Fruit fly (Drosophila melanogaster) whole organism, embryonic: ENCODE measurements around the gene Sf3a2.

Source experiments
- CG12104 ChIP-seq: fragments of 200-800 bp; sonication (Bioruptor generic); optimal IDR thresholded peaks from 3 replicates; lab custom pipeline; 2016; ENCODE audit warnings: missing biosample characterization, missing genetic modification characterization
- CG14014 ChIP-seq: fragments of 200-800 bp; sonication (Bioruptor generic); IDR thresholded peaks from 2 replicates; pipeline ENCODE4 v1.3.6; 2022; ENCODE audit warnings: missing biosample characterization, missing genetic modification characterization
- CG16779 ChIP-seq: fragments of 200-800 bp; sonication (Bioruptor generic); IDR thresholded peaks from 2 replicates; pipeline ENCODE4 v1.3.6; 2022; ENCODE audit warnings: missing biosample characterization, missing genetic modification characterization
- CG16863 ChIP-seq: fragments of 200-800 bp; sonication (Bioruptor generic); optimal IDR thresholded peaks from 3 replicates; lab custom pipeline; 2016; ENCODE audit warnings: missing biosample characterization, missing genetic modification characterization
- CG17385 ChIP-seq: fragments of 200-800 bp; sonication (Bioruptor generic); optimal IDR thresholded peaks from 3 replicates; lab custom pipeline; 2018; ENCODE audit warnings: missing biosample characterization, mild to moderate bottlenecking, missing genetic modification characterization
- CG1832 ChIP-seq: fragments of 200-800 bp; sonication (Bioruptor generic); optimal IDR thresholded peaks from 2 replicates; lab custom pipeline; 2017; ENCODE audit warnings: missing biosample characterization, mild to moderate bottlenecking, missing genetic modification characterization, inconsistent platforms
- CG2712 ChIP-seq: fragments of 200-800 bp; optimal IDR thresholded peaks from 3 replicates; lab custom pipeline; 2019; ENCODE audit warnings: missing biosample characterization, mild to moderate bottlenecking, missing genetic modification characterization, moderate library complexity
- CG30403 ChIP-seq: fragments of 200-800 bp; sonication (Bioruptor generic); optimal IDR thresholded peaks from 3 replicates; lab custom pipeline; 2016; ENCODE audit warnings: missing biosample characterization, missing genetic modification characterization
- CG31224 ChIP-seq: fragments of 200-800 bp; sonication (Bioruptor generic); IDR thresholded peaks from 2 replicates; pipeline ENCODE4 v1.3.6; 2022; ENCODE audit warnings: missing biosample characterization, missing genetic modification characterization
- CG3281 ChIP-seq: fragments of 200-800 bp; sonication (Bioruptor generic); optimal IDR thresholded peaks from 3 replicates; lab custom pipeline; 2017; ENCODE audit warnings: missing biosample characterization, mild to moderate bottlenecking, missing genetic modification characterization
- CG3995 ChIP-seq: fragments of 200-800 bp; sonication (Bioruptor generic); optimal IDR thresholded peaks from 3 replicates; lab custom pipeline; 2016; ENCODE audit warnings: missing biosample characterization, missing genetic modification characterization
- CG6689 ChIP-seq: fragments of 200-800 bp; sonication (Bioruptor generic); IDR thresholded peaks from 2 replicates; pipeline ENCODE4 v1.3.6; 2022; ENCODE audit warnings: missing biosample characterization, missing genetic modification characterization
- CG6854 ChIP-seq: fragments of 200-800 bp; sonication (Bioruptor generic); optimal IDR thresholded peaks from 3 replicates; lab custom pipeline; 2017; ENCODE audit warnings: missing biosample characterization, mild to moderate bottlenecking, missing genetic modification characterization
- CG7372 ChIP-seq: fragments of 200-800 bp; sonication (Bioruptor generic); IDR thresholded peaks from 2 replicates; pipeline ENCODE4 v1.3.6; 2022; ENCODE audit warnings: missing biosample characterization, missing genetic modification characterization
- CG8924 ChIP-seq: fragments of 200-800 bp; optimal IDR thresholded peaks from 3 replicates; lab custom pipeline; 2019; ENCODE audit warnings: missing biosample characterization, mild to moderate bottlenecking, missing genetic modification characterization, moderate library complexity
- CG9437 ChIP-seq: fragments of 200-800 bp; sonication (Bioruptor generic); optimal IDR thresholded peaks from 2 replicates; lab custom pipeline; 2018; ENCODE audit warnings: missing biosample characterization, mild to moderate bottlenecking, missing genetic modification characterization
- CG9727 ChIP-seq: fragments of 200-800 bp; sonication (Bioruptor generic); optimal IDR thresholded peaks from 3 replicates; lab custom pipeline; 2017; ENCODE audit warnings: missing biosample characterization, mild to moderate bottlenecking, missing genetic modification characterization
- CG9932 ChIP-seq: fragments of 200-800 bp; sonication (Bioruptor generic); IDR thresholded peaks from 2 replicates; pipeline ENCODE4 v1.3.6; 2022; ENCODE audit warnings: missing biosample characterization, missing genetic modification characterization
- Camta ChIP-seq: fragments of 200-800 bp; sonication (Bioruptor generic); optimal IDR thresholded peaks from 2 replicates; lab custom pipeline; 2016; ENCODE audit warnings: missing biosample characterization, missing genetic modification characterization
- Deaf1 ChIP-seq: fragments of 200-800 bp; optimal IDR thresholded peaks from 3 replicates; lab custom pipeline; 2019; ENCODE audit warnings: missing biosample characterization, mild to moderate bottlenecking, missing genetic modification characterization, moderate library complexity
- Dfd ChIP-seq, 2 experiments: fragments of >200 bp; optimal IDR thresholded peaks; 2 replicates each; lab custom pipeline; 2017; ENCODE audit warnings: missing biosample characterization in 2 of 2, missing genetic modification characterization in 2 of 2
- Dip3 ChIP-seq: fragments of 200-800 bp; sonication (Bioruptor generic); optimal IDR thresholded peaks from 3 replicates; lab custom pipeline; 2016; ENCODE audit warnings: missing biosample characterization, missing genetic modification characterization
- ERR ChIP-seq: fragments of 200-800 bp; sonication (Bioruptor generic); optimal IDR thresholded peaks from 2 replicates; lab custom pipeline; 2016; ENCODE audit warnings: missing biosample characterization, missing genetic modification characterization
- HLH54F ChIP-seq: fragments of 200-800 bp; sonication (Bioruptor generic); optimal IDR thresholded peaks from 3 replicates; lab custom pipeline; 2016; ENCODE audit warnings: missing biosample characterization, missing genetic modification characterization
- Hr51 ChIP-seq, 2 experiments: fragments of 200-800 bp; sonication (Bioruptor generic); optimal IDR thresholded peaks; 2 replicates in 1 of 2; 3 replicates in 1 of 2; lab custom pipeline; 2016 to 2018; ENCODE audit warnings: missing biosample characterization in 2 of 2, missing genetic modification characterization in 2 of 2, mild to moderate bottlenecking in 1 of 2, moderate library complexity in 1 of 2
- Hsf ChIP-seq: fragments of 200-800 bp; sonication (Bioruptor generic); optimal IDR thresholded peaks from 3 replicates; lab custom pipeline; 2016; ENCODE audit warnings: missing biosample characterization, missing genetic modification characterization
- Nf-YB ChIP-seq: fragments of 200-800 bp; sonication (Bioruptor generic); optimal IDR thresholded peaks from 3 replicates; lab custom pipeline; 2019; ENCODE audit warnings: missing biosample characterization, mild to moderate bottlenecking, missing genetic modification characterization, moderate library complexity
- Nf-YC ChIP-seq: fragments of 200-800 bp; optimal IDR thresholded peaks from 3 replicates; lab custom pipeline; 2019; ENCODE audit warnings: missing biosample characterization, mild to moderate bottlenecking, missing genetic modification characterization, moderate library complexity
- Oli ChIP-seq: fragments of 200-800 bp; sonication (Bioruptor generic); optimal IDR thresholded peaks from 2 replicates; lab custom pipeline; 2018; ENCODE audit warnings: missing biosample characterization, mild to moderate bottlenecking, missing genetic modification characterization, moderate library complexity
- Xrp1 ChIP-seq: fragments of 200-800 bp; sonication (Bioruptor generic); IDR thresholded peaks from 2 replicates; pipeline ENCODE4 v1.3.6; 2022; ENCODE audit warnings: missing biosample characterization, missing genetic modification characterization
- chinmo ChIP-seq: fragments of 200-800 bp; sonication (Bioruptor generic); IDR thresholded peaks from 4 replicates; pipeline ENCODE4 v1.3.6; 2022; ENCODE audit warnings: missing biosample characterization, missing genetic modification characterization; ENCODE audit not compliant: partially characterized antibody
- cwo ChIP-seq: fragments of 200-800 bp; sonication (Bioruptor generic); optimal IDR thresholded peaks from 3 replicates; lab custom pipeline; 2017; ENCODE audit warnings: missing biosample characterization, missing genetic modification characterization, mild to moderate bottlenecking, moderate library complexity, missing genetic modification reagents
- dm ChIP-seq: fragments of 200-800 bp; sonication (Bioruptor generic); optimal IDR thresholded peaks from 3 replicates; lab custom pipeline; 2016; ENCODE audit warnings: missing biosample characterization, missing genetic modification characterization
- dmrt99B ChIP-seq: fragments of 200-800 bp; sonication (Bioruptor generic); optimal IDR thresholded peaks from 2 replicates; lab custom pipeline; 2018; ENCODE audit warnings: missing biosample characterization, mild to moderate bottlenecking, missing genetic modification characterization, moderate library complexity
- dpn ChIP-seq, 2 experiments: fragments of 200-800 bp; sonication (Bioruptor generic); optimal IDR thresholded peaks; 3 replicates each; lab custom pipeline; 2016; ENCODE audit warnings: missing biosample characterization in 2 of 2, missing genetic modification characterization in 2 of 2
- hbn ChIP-seq: fragments of 200-800 bp; sonication (Bioruptor generic); IDR thresholded peaks from 2 replicates; pipeline ENCODE4 v1.3.6; 2022; ENCODE audit warnings: missing biosample characterization, missing genetic modification characterization; ENCODE audit not compliant: partially characterized antibody
- ind ChIP-seq: fragments of 200-800 bp; sonication (Bioruptor generic); optimal IDR thresholded peaks from 3 replicates; lab custom pipeline; 2016; ENCODE audit warnings: missing biosample characterization, missing genetic modification characterization
- lab ChIP-seq: fragments of 200-800 bp; sonication (Bioruptor generic); optimal IDR thresholded peaks from 3 replicates; lab custom pipeline; 2017; ENCODE audit warnings: missing biosample characterization, missing genetic modification characterization, mild to moderate bottlenecking, moderate library complexity, missing genetic modification reagents
- odd ChIP-seq: fragments of 200-800 bp; sonication (Bioruptor generic); optimal IDR thresholded peaks from 2 replicates; lab custom pipeline; 2017; ENCODE audit warnings: missing biosample characterization, mild to moderate bottlenecking, missing genetic modification characterization
- pb ChIP-seq: fragments of 200-800 bp; sonication (Bioruptor generic); optimal IDR thresholded peaks from 3 replicates; lab custom pipeline; 2016; ENCODE audit warnings: missing biosample characterization, missing genetic modification characterization
- row ChIP-seq: fragments of 200-800 bp; sonication (Bioruptor generic); IDR thresholded peaks from 3 replicates; pipeline ENCODE4 v1.3.6; 2022; ENCODE audit warnings: missing biosample characterization, missing genetic modification characterization
- sens ChIP-seq: fragments of 200-800 bp; sonication (Bioruptor generic); peaks from one replicate; lab custom pipeline; 2016; ENCODE audit warnings: missing biosample characterization, missing genetic modification characterization
- sna ChIP-seq: fragments of 200-800 bp; sonication (Bioruptor generic); IDR thresholded peaks from 2 replicates; pipeline ENCODE4 v1.3.6; 2022; ENCODE audit warnings: missing biosample characterization, missing genetic modification characterization; ENCODE audit not compliant: partially characterized antibody
- tap ChIP-seq: fragments of 200-800 bp; optimal IDR thresholded peaks from 3 replicates; lab custom pipeline; 2019; ENCODE audit warnings: missing biosample characterization, mild to moderate bottlenecking, missing genetic modification characterization, moderate library complexity
- tup ChIP-seq: fragments of 200-800 bp; sonication (Bioruptor generic); optimal IDR thresholded peaks from 2 replicates; lab custom pipeline; 2016; ENCODE audit warnings: missing biosample characterization, mild to moderate bottlenecking, missing genetic modification characterization, moderate library complexity
- usp ChIP-seq: fragments of >200 bp; optimal IDR thresholded peaks from 2 replicates; lab custom pipeline; 2017; ENCODE audit warnings: missing biosample characterization, missing genetic modification characterization

Gene Sf3a2

dm6 chr3L:12804035-12804729 is 9.6 kb downstream of the Sf3a2 start (continued):
- TF ChIP-seq CG7372 (0 out of 2 replicates have a peak, but pooled peaks have one; percentile 27), sna (GFP tag; lab: Robert Waterston, UW) (0 out of 2 replicates have a peak, but pooled peaks have one; percentile 14), CG1832 (peak; percentile 68), ERR (GFP tag; lab: Kevin White, UChicago) (no peak), Nf-YB (no peak), CG16863 (GFP tag; lab: Kevin White, UChicago) (no peak), CG3995 (GFP tag; lab: Kevin White, UChicago) (no peak), CG3281 (peak; percentile 30), CG16779 (GFP tag; lab: Robert Waterston, UW) (0 out of 2 replicates have a peak, but pooled peaks have one; percentile 48), CG9932 (no peak), chinmo (GFP tag; lab: Robert Waterston, UW) (0 out of 4 replicates have a peak, but pooled peaks have one; percentile 78), CG2712 (tag; lab: Kevin White, UChicago) (no peak), hbn (GFP tag; lab: Robert Waterston, UW) (0 out of 2 replicates have a peak, but pooled peaks have one; percentile 28), dpn (GFP tag; optimal IDR thresholded peaks at IDR 0.05; lab: Kevin White, UChicago) (no peak)

dm6 chr3L:12803159-12804034 is 10.4 kb downstream of the Sf3a2 start:
- TF ChIP-seq HLH54F = peak; percentile 54
- peak; percentile 22 for TF ChIP-seq Deaf1 (tag; lab: Kevin White, UChicago)
- TF ChIP-seq Camta = peak; percentile 38
- peak; percentile 37 for TF ChIP-seq tap
- peak; percentile 44 for TF ChIP-seq CG12104 (GFP tag; lab: Kevin White, UChicago)
- peak; percentile 60; the same call in 2 of the 3 replicates for TF ChIP-seq row (GFP tag; lab: Robert Waterston, UW)
- peak; percentile 51 for TF ChIP-seq Hsf (GFP tag; lab: Kevin White, UChicago)
- peak; percentile 31; the same call in 1 of the 2 replicates for TF ChIP-seq CG31224 (GFP tag; lab: Robert Waterston, UW)
- 0 out of 2 replicates have a peak, but pooled peaks have one; percentile 26 for TF ChIP-seq CG6689
- TF ChIP-seq Nf-YC (tag; lab: Kevin White, UChicago) = peak; percentile 33
- TF ChIP-seq CG14014 = peak; percentile 41; the same call in 1 of the 2 replicates
- peak; percentile 35 for TF ChIP-seq CG17385 (GFP tag; lab: Kevin White, UChicago)
- TF ChIP-seq cwo (GFP tag; lab: Kevin White, UChicago) = peak; percentile 93
- no peak for TF ChIP-seq Xrp1 (GFP tag; lab: Robert Waterston, UW)
- TF ChIP-seq CG6854 (GFP tag; lab: Kevin White, UChicago) = peak; percentile 6
- peak; percentile 77 for TF ChIP-seq CG9727 (GFP tag; lab: Kevin White, UChicago)
- peak; percentile 2 for TF ChIP-seq pb (GFP tag; lab: Kevin White, UChicago)
- no peak for TF ChIP-seq tup (GFP tag; lab: Kevin White, UChicago)
- TF ChIP-seq lab (GFP tag; lab: Kevin White, UChicago) = peak; percentile 56
- TF ChIP-seq Oli (tag; lab: Kevin White, UChicago) = peak; percentile 47
- peak in 1 of 2 experiments; percentile 72 for TF ChIP-seq Hr51 (GFP tag; optimal IDR thresholded peaks at IDR 0.05; lab: Kevin White, UChicago)
- TF ChIP-seq ind = peak; percentile 14
- TF ChIP-seq sens (GFP tag; lab: Kevin White, UChicago) = peak; percentile 84
- no peak for TF ChIP-seq dm (GFP tag; lab: Kevin White, UChicago)
- TF ChIP-seq usp (GFP tag; lab: Kevin White, UChicago) = no peak
- peak; percentile 56 for TF ChIP-seq Dip3 (GFP tag; lab: Kevin White, UChicago)
- peak in 1 of 2 experiments; percentile 44 for TF ChIP-seq Dfd (GFP tag; optimal IDR thresholded peaks at IDR 0.05; lab: Kevin White, UChicago)
- TF ChIP-seq odd (GFP tag; lab: Kevin White, UChicago) = peak; percentile 23
- TF ChIP-seq CG8924 (tag; lab: Kevin White, UChicago) = peak; percentile 51
- peak; percentile 51 for TF ChIP-seq CG9437 (GFP tag; lab: Kevin White, UChicago)
- TF ChIP-seq dmrt99B (tag; lab: Kevin White, UChicago) = peak; percentile 54
- TF ChIP-seq CG30403 (GFP tag; lab: Kevin White, UChicago) = peak; percentile 64
